Worm (Caenorhabditis elegans): Measurements from ENCODE around the gene nfyb-1.

- TF ChIP-seq flt-1 (GFP tag; IDR thresholded peaks at IDR 0.05) (no peak), med-1 (GFP tag; optimal IDR thresholded peaks at IDR 0.05; ENCODE audit: insufficient read depth) (no peak), ztf-23 (GFP tag; IDR thresholded peaks at IDR 0.05) (no peak), ref-1 (GFP tag; conservative IDR thresholded peaks at IDR 0.05) (no peak), T22C8.4 (GFP tag; IDR thresholded peaks at IDR 0.05) (no peak), klf-2 (GFP tag; conservative IDR thresholded peaks at IDR 0.05) (no peak), tab-1 (GFP tag; IDR thresholded peaks at IDR 0.05) (no peak)
Observed at ce11 chrII:511968-512367, 44.8 kb upstream of the nfyb-1 start.

All from whole organism, midembryonic.